Fruit fly (Drosophila melanogaster) whole organism, embryonic: ENCODE data around the gene awd.

ENCODE experiments used
- Abd-B ChIP-seq: fragments of 200-800 bp; sonication (Bioruptor generic); optimal IDR thresholded peaks from 2 replicates; lab custom pipeline; 2018; ENCODE audit warnings: missing biosample characterization, mild to moderate bottlenecking, missing genetic modification characterization, moderate library complexity
- BEAF-32 ChIP-seq: fragments of 200-800 bp; sonication (Bioruptor generic); optimal IDR thresholded peaks from 3 replicates; lab custom pipeline; 2017; ENCODE audit warnings: missing biosample characterization, missing genetic modification characterization, mild to moderate bottlenecking, moderate library complexity, missing genetic modification reagents
- BtbVII ChIP-seq: fragments of 200-800 bp; sonication (Bioruptor generic); optimal IDR thresholded peaks from 3 replicates; lab custom pipeline; 2017; ENCODE audit warnings: missing biosample characterization, mild to moderate bottlenecking, missing genetic modification characterization
- CG1024 ChIP-seq: fragments of 200-800 bp; sonication (Bioruptor generic); IDR thresholded peaks from 2 replicates; pipeline ENCODE4 v1.3.6; 2022; ENCODE audit warnings: missing biosample characterization, missing genetic modification characterization
- CG10267 ChIP-seq: fragments of 200-800 bp; sonication (Bioruptor generic); optimal IDR thresholded peaks from 2 replicates; lab custom pipeline; 2018; ENCODE audit warnings: missing biosample characterization, mild to moderate bottlenecking, missing genetic modification characterization, moderate library complexity
- CG10565 ChIP-seq: fragments of 200-800 bp; sonication (Bioruptor generic); optimal IDR thresholded peaks from 3 replicates; lab custom pipeline; 2016; ENCODE audit warnings: missing biosample characterization, mild to moderate bottlenecking, missing genetic modification characterization
- CG10979 ChIP-seq: fragments of 200-800 bp; sonication (Bioruptor generic); optimal IDR thresholded peaks from 2 replicates; lab custom pipeline; 2018; ENCODE audit warnings: missing biosample characterization, mild to moderate bottlenecking, missing genetic modification characterization, moderate library complexity
- CG12155 ChIP-seq: fragments of 200-800 bp; sonication (Bioruptor generic); optimal IDR thresholded peaks from 3 replicates; lab custom pipeline; 2016; ENCODE audit warnings: missing biosample characterization, missing genetic modification characterization
- CG13123 ChIP-seq: fragments of 200-800 bp; sonication (Bioruptor generic); optimal IDR thresholded peaks from 2 replicates; lab custom pipeline; 2016; ENCODE audit warnings: missing biosample characterization, missing genetic modification characterization
- CG13624 ChIP-seq: fragments of 200-800 bp; sonication (Bioruptor generic); optimal IDR thresholded peaks from 2 replicates; lab custom pipeline; 2016; ENCODE audit warnings: missing biosample characterization, missing genetic modification characterization
- CG15601 ChIP-seq: fragments of 200-800 bp; sonication (Bioruptor generic); optimal IDR thresholded peaks from 3 replicates; lab custom pipeline; 2019; ENCODE audit warnings: missing biosample characterization, mild to moderate bottlenecking, missing genetic modification characterization, moderate library complexity
- CG1603 ChIP-seq: fragments of 200-800 bp; sonication (Bioruptor generic); optimal IDR thresholded peaks from 2 replicates; lab custom pipeline; 2019; ENCODE audit warnings: missing biosample characterization, mild to moderate bottlenecking, missing genetic modification characterization, moderate library complexity
- CG18599 ChIP-seq: fragments of 200-800 bp; sonication (Bioruptor generic); optimal IDR thresholded peaks from 3 replicates; lab custom pipeline; 2017; ENCODE audit warnings: missing biosample characterization, missing genetic modification characterization, mild to moderate bottlenecking, moderate library complexity, missing genetic modification reagents
- CG43689 ChIP-seq: fragments of 200-800 bp; sonication (Bioruptor generic); IDR thresholded peaks from 2 replicates; pipeline ENCODE4 v1.3.6; 2022; ENCODE audit warnings: missing biosample characterization, missing genetic modification characterization
- CG4617 ChIP-seq: fragments of 200-800 bp; sonication (Bioruptor generic); optimal IDR thresholded peaks from 3 replicates; lab custom pipeline; 2016; ENCODE audit warnings: missing biosample characterization, missing genetic modification characterization, borderline replicate concordance
- CG4854 ChIP-seq: fragments of 200-800 bp; sonication (Bioruptor generic); optimal IDR thresholded peaks from 2 replicates; lab custom pipeline; 2016; ENCODE audit warnings: missing biosample characterization, missing genetic modification characterization, inconsistent platforms
- CG6791 ChIP-seq: fragments of 200-800 bp; sonication (Bioruptor generic); IDR thresholded peaks from 3 replicates; pipeline ENCODE4 v1.3.6; 2022; ENCODE audit warnings: missing biosample characterization, missing genetic modification characterization; ENCODE audit not compliant: partially characterized antibody
- CG7271 ChIP-seq: fragments of 200-800 bp; sonication (Bioruptor generic); optimal IDR thresholded peaks from 2 replicates; lab custom pipeline; 2018; ENCODE audit warnings: missing biosample characterization, mild to moderate bottlenecking, missing genetic modification characterization, moderate library complexity
- CG7357 ChIP-seq: fragments of 200-800 bp; sonication (Bioruptor generic); IDR thresholded peaks from 3 replicates; pipeline ENCODE4 v1.3.6; 2022; ENCODE audit warnings: missing biosample characterization, missing genetic modification characterization
- CG8478 ChIP-seq: fragments of >200 bp; optimal IDR thresholded peaks from 2 replicates; lab custom pipeline; 2018
- CG9817 ChIP-seq: fragments of 200-800 bp; sonication (Bioruptor generic); optimal IDR thresholded peaks from 2 replicates; lab custom pipeline; 2018; ENCODE audit warnings: missing biosample characterization, mild to moderate bottlenecking, missing genetic modification characterization, moderate library complexity
- CG9932 ChIP-seq: fragments of 200-800 bp; sonication (Bioruptor generic); IDR thresholded peaks from 2 replicates; pipeline ENCODE4 v1.3.6; 2022; ENCODE audit warnings: missing biosample characterization, missing genetic modification characterization
- CoRest ChIP-seq: fragments of 200-800 bp; sonication (Bioruptor generic); optimal IDR thresholded peaks from 3 replicates; lab custom pipeline; 2018; ENCODE audit warnings: missing biosample characterization, mild to moderate bottlenecking, missing genetic modification characterization, moderate library complexity
- Dip2 ChIP-seq: fragments of 200-800 bp; sonication (Bioruptor generic); IDR thresholded peaks from 2 replicates; pipeline ENCODE4 v1.3.6; 2022; ENCODE audit warnings: missing biosample characterization, missing genetic modification characterization
- Doc3 ChIP-seq: fragments of 200-800 bp; sonication (Bioruptor generic); IDR thresholded peaks from 3 replicates; pipeline ENCODE4 v1.3.6; 2022; ENCODE audit warnings: missing biosample characterization, missing genetic modification characterization; ENCODE audit not compliant: partially characterized antibody
- NC2α ChIP-seq: fragments of 200-800 bp; sonication (Bioruptor generic); optimal IDR thresholded peaks from 2 replicates; lab custom pipeline; 2016; ENCODE audit warnings: missing biosample characterization, missing genetic modification characterization
- Rfx ChIP-seq: fragments of 200-800 bp; sonication (Bioruptor generic); IDR thresholded peaks from 2 replicates; pipeline ENCODE4 v1.3.6; 2022; ENCODE audit warnings: missing biosample characterization, missing genetic modification characterization
- Sin3A ChIP-seq: fragments of >200 bp; optimal IDR thresholded peaks from 2 replicates; lab custom pipeline; 2018
- Six4 ChIP-seq: fragments of 200-800 bp; sonication (Bioruptor generic); optimal IDR thresholded peaks from 2 replicates; lab custom pipeline; 2016; ENCODE audit warnings: missing biosample characterization, missing genetic modification characterization
- YL-1 ChIP-seq: fragments of 200-800 bp; sonication (Bioruptor generic); optimal IDR thresholded peaks from 3 replicates; lab custom pipeline; 2017; ENCODE audit warnings: missing biosample characterization, mild to moderate bottlenecking, missing genetic modification characterization
- amos ChIP-seq: fragments of 200-800 bp; sonication (Bioruptor generic); IDR thresholded peaks from 2 replicates; pipeline ENCODE4 v1.3.6; 2022; ENCODE audit warnings: missing biosample characterization, missing genetic modification characterization; ENCODE audit not compliant: partially characterized antibody
- ems ChIP-seq: fragments of 200-800 bp; sonication (Bioruptor generic); optimal IDR thresholded peaks from 3 replicates; lab custom pipeline; 2016; ENCODE audit warnings: missing biosample characterization, missing genetic modification characterization
- fd64A ChIP-seq: fragments of 200-800 bp; sonication (Bioruptor generic); optimal IDR thresholded peaks from 3 replicates; lab custom pipeline; 2018; ENCODE audit warnings: missing biosample characterization, mild to moderate bottlenecking, missing genetic modification characterization
- ftz-f1 ChIP-seq: fragments of 200-800 bp; sonication (Bioruptor generic); optimal IDR thresholded peaks from 2 replicates; lab custom pipeline; 2016; ENCODE audit warnings: missing biosample characterization, missing genetic modification characterization
- gfzf ChIP-seq: fragments of 200-800 bp; sonication (Bioruptor generic); optimal IDR thresholded peaks from 2 replicates; lab custom pipeline; 2016; ENCODE audit warnings: missing biosample characterization, mild to moderate bottlenecking, missing genetic modification characterization, moderate library complexity
- grau ChIP-seq: fragments of 200-800 bp; optimal IDR thresholded peaks from 3 replicates; lab custom pipeline; 2019; ENCODE audit warnings: missing biosample characterization, mild to moderate bottlenecking, missing genetic modification characterization, moderate library complexity
- inv ChIP-seq: fragments of 200-800 bp; sonication (Bioruptor generic); IDR thresholded peaks from 2 replicates; pipeline ENCODE4 v1.3.6; 2022; ENCODE audit warnings: missing biosample characterization, missing genetic modification characterization; ENCODE audit not compliant: partially characterized antibody
- lov ChIP-seq, 2 experiments: fragments of 200-800 bp in 1 of 2; fragments of >200 bp in 1 of 2; sonication (Bioruptor generic) in 1 of 2; IDR thresholded peaks in 1 of 2; optimal IDR thresholded peaks in 1 of 2; 2 replicates in 1 of 2; 3 replicates in 1 of 2; pipeline versions ENCODE4 v1.3.6 to Lab custom; 2017 to 2022; ENCODE audit warnings: missing biosample characterization in 1 of 2, missing genetic modification characterization in 1 of 2
- mld ChIP-seq: fragments of 200-800 bp; sonication (Bioruptor generic); IDR thresholded peaks from 3 replicates; pipeline ENCODE4 v1.3.6; 2022; ENCODE audit warnings: missing biosample characterization, missing genetic modification characterization; ENCODE audit not compliant: partially characterized antibody
- nmo ChIP-seq: fragments of 200-800 bp; sonication (Bioruptor generic); optimal IDR thresholded peaks from 2 replicates; lab custom pipeline; 2018; ENCODE audit warnings: missing biosample characterization, mild to moderate bottlenecking, missing genetic modification characterization, moderate library complexity
- p53 ChIP-seq: fragments of 200-800 bp; sonication (Bioruptor generic); optimal IDR thresholded peaks from 2 replicates; lab custom pipeline; 2016; ENCODE audit warnings: missing biosample characterization, missing genetic modification characterization
- pan ChIP-seq, 4 experiments: fragments of >200 bp in 3 of 4; fragments of 200-800 bp in 1 of 4; sonication (Bioruptor generic) in 1 of 4; optimal IDR thresholded peaks in 3 of 4; IDR thresholded peaks in 1 of 4; 2 replicates each; pipeline versions ENCODE4 v1.3.6 to Lab custom; 2017 to 2022; ENCODE audit warnings: missing biosample characterization in 2 of 4, missing genetic modification characterization in 2 of 4, mixed read lengths in 1 of 4
- pho ChIP-seq: fragments of 200-800 bp; sonication (Bioruptor generic); optimal IDR thresholded peaks from 2 replicates; lab custom pipeline; 2016; ENCODE audit warnings: missing biosample characterization, missing genetic modification characterization
- phol ChIP-seq: fragments of 200-800 bp; sonication (Bioruptor generic); optimal IDR thresholded peaks from 3 replicates; lab custom pipeline; 2018; ENCODE audit warnings: missing biosample characterization, mild to moderate bottlenecking, missing genetic modification characterization, moderate library complexity
- pros ChIP-seq: fragments of 200-800 bp; sonication (Bioruptor generic); optimal IDR thresholded peaks from 3 replicates; lab custom pipeline; 2019; ENCODE audit warnings: missing biosample characterization, mild to moderate bottlenecking, missing genetic modification characterization, moderate library complexity
- pum ChIP-seq: fragments of 200-800 bp; sonication (Bioruptor generic); optimal IDR thresholded peaks from 2 replicates; lab custom pipeline; 2016; ENCODE audit warnings: missing biosample characterization, missing genetic modification characterization
- row ChIP-seq: fragments of 200-800 bp; sonication (Bioruptor generic); IDR thresholded peaks from 3 replicates; pipeline ENCODE4 v1.3.6; 2022; ENCODE audit warnings: missing biosample characterization, missing genetic modification characterization
- slou ChIP-seq: fragments of 200-800 bp; sonication (Bioruptor generic); optimal IDR thresholded peaks from 3 replicates; lab custom pipeline; 2016; ENCODE audit warnings: missing biosample characterization, missing genetic modification characterization

The awd gene

dm6 chr3R:31771790-31772576, 26.1 kb upstream of the awd start, which contains the start of the genes betaGlu and sip3 (continued):
- peak; percentile 14 for TF ChIP-seq pho (GFP tag; lab: Kevin White, UChicago)
- no peak for TF ChIP-seq CG18599 (GFP tag; lab: Kevin White, UChicago)
- peak; percentile 6 for TF ChIP-seq Six4 (GFP tag; lab: Kevin White, UChicago)
- TF ChIP-seq CG1603 (tag; lab: Kevin White, UChicago) = peak; percentile 40
- TF ChIP-seq Rfx = peak; percentile 27; the same call in 1 of the 2 replicates
- TF ChIP-seq NC2α (GFP tag; lab: Kevin White, UChicago) = no peak
- TF ChIP-seq BEAF-32 (GFP tag; lab: Kevin White, UChicago) = peak; percentile 93
- TF ChIP-seq CG9817 (tag; lab: Kevin White, UChicago) = no peak
- TF ChIP-seq pros = no peak
- TF ChIP-seq CG7357 = no peak
- peak; percentile 66 for TF ChIP-seq gfzf (GFP tag; lab: Kevin White, UChicago)
- peak; percentile 82 for TF ChIP-seq Doc3 (GFP tag; lab: Robert Waterston, UW)
- TF ChIP-seq CG6791 (GFP tag; lab: Robert Waterston, UW) = peak; percentile 90
- TF ChIP-seq amos = peak; percentile 94
- TF ChIP-seq CG4617 (GFP tag; lab: Kevin White, UChicago) = peak; percentile 28
- TF ChIP-seq inv (GFP tag; lab: Robert Waterston, UW) = peak; percentile 94
- TF ChIP-seq CG10267 = peak; percentile 37
- no peak for TF ChIP-seq pum
- TF ChIP-seq CG8478 (lab: Kevin White, UChicago) = no peak
- peak; percentile 59 for TF ChIP-seq nmo
- peak; percentile 34 for TF ChIP-seq phol (tag; lab: Kevin White, UChicago)
- no peak for TF ChIP-seq p53 (GFP tag; lab: Kevin White, UChicago)
- TF ChIP-seq pan (optimal IDR thresholded peaks at IDR 0.05; lab: Kevin White, UChicago) = no peak
- TF ChIP-seq pan (GFP tag; optimal IDR thresholded peaks at IDR 0.05 in 1 of 2, IDR thresholded peaks at IDR 0.05 in 1 of 2) = no peak
- TF ChIP-seq grau (tag; lab: Kevin White, UChicago) = peak; percentile 25
- TF ChIP-seq BtbVII (GFP tag; lab: Kevin White, UChicago) = no peak
- peak; percentile 42 for TF ChIP-seq CG15601 (tag; lab: Kevin White, UChicago)
- peak; percentile 44 for TF ChIP-seq Abd-B
- TF ChIP-seq CG13123 (GFP tag; lab: Kevin White, UChicago) = peak; percentile 0
- TF ChIP-seq slou (GFP tag; lab: Kevin White, UChicago) = no peak
- TF ChIP-seq CG7271 = no peak
- TF ChIP-seq CG10565 (GFP tag; lab: Kevin White, UChicago) = no peak
- TF ChIP-seq CG1024 (GFP tag; lab: Robert Waterston, UW) = no peak
- TF ChIP-seq CG12155 = peak; percentile 13
- peak; percentile 8 for TF ChIP-seq ftz-f1 (GFP tag; lab: Kevin White, UChicago)
- peak; percentile 3 for TF ChIP-seq CG13624
- TF ChIP-seq YL-1 (GFP tag; lab: Kevin White, UChicago) = peak; percentile 73
- peak; percentile 27 for TF ChIP-seq Sin3A
- no peak for TF ChIP-seq fd64A (GFP tag; lab: Kevin White, UChicago)
- peak; percentile 39 for TF ChIP-seq CoRest (tag; lab: Kevin White, UChicago)
- no peak for TF ChIP-seq CG43689 (GFP tag; lab: Robert Waterston, UW)
- TF ChIP-seq lov (optimal IDR thresholded peaks at IDR 0.05; lab: Kevin White, UChicago) = no peak
- TF ChIP-seq lov (GFP tag; IDR thresholded peaks at IDR 0.05; lab: Robert Waterston, UW) = no peak
- peak; percentile 48; the same call in 1 of the 2 replicates for TF ChIP-seq CG9932 (GFP tag; lab: Robert Waterston, UW)
- TF ChIP-seq ems (GFP tag; lab: Kevin White, UChicago) = no peak
- TF ChIP-seq CG4854 (GFP tag; lab: Kevin White, UChicago) = no peak
- TF ChIP-seq mld (GFP tag; lab: Robert Waterston, UW) = peak; percentile 72; the same call in 2 of the 3 replicates
- peak; percentile 51 for TF ChIP-seq row (GFP tag; lab: Robert Waterston, UW)
- no peak for TF ChIP-seq Dip2 (GFP tag; lab: Robert Waterston, UW)
- TF ChIP-seq CG10979 (tag; lab: Kevin White, UChicago) = no peak
